Worm (Caenorhabditis elegans) whole organism, late embryonic: ENCODE measurements around the gene K10H10.12.

Source experiments
- elt-4 ChIP-seq: sonication (generic microtip); optimal IDR thresholded peaks from 2 replicates; lab custom pipeline; 2016; ENCODE audit warnings: missing genetic modification characterization, missing compliant biosample characterization
- madf-2 ChIP-seq: sonication (generic microtip); optimal IDR thresholded peaks from 2 replicates; lab custom pipeline; 2017; ENCODE audit warnings: missing genetic modification characterization, missing compliant biosample characterization
- nhr-11 ChIP-seq: fragments of 150-350 bp; optimal IDR thresholded peaks from 2 replicates; lab custom pipeline; 2014; ENCODE audit warnings: missing biosample characterization, missing genetic modification characterization
- pha-2 ChIP-seq: sonication (generic microtip); optimal IDR thresholded peaks from 2 replicates; lab custom pipeline; 2017; ENCODE audit warnings: mild to moderate bottlenecking, missing genetic modification characterization, missing compliant biosample characterization
- pqm-1 ChIP-seq: sonication (generic microtip); optimal IDR thresholded peaks from 2 replicates; lab custom pipeline; 2016; ENCODE audit warnings: missing genetic modification characterization, missing compliant biosample characterization

- TF ChIP-seq nhr-11 (tag; lab: Kevin White, UChicago) (no peak), madf-2 (tag; lab: Kevin White, UChicago) (no peak), elt-4 (tag; lab: Kevin White, UChicago) (no peak), pha-2 (tag; lab: Kevin White, UChicago) (no peak), pqm-1 (tag; lab: Kevin White, UChicago) (no peak)
Observed at ce11 chrII:14492592-14493196, 13.5 kb downstream of the K10H10.12 start.
